Worm (Caenorhabditis elegans) whole organism, early embryonic: ENCODE results near the gene str-60.
"Not testable (repeated sequence)": the region's sequence is repeated elsewhere in the genome, so short reads cannot be mapped to it uniquely, and the experiment has no call there.

ENCODE experiments used
- B0310.2 ChIP-seq: sonication (generic microtip); optimal IDR thresholded peaks from 2 replicates; lab custom pipeline; 2016; ENCODE audit warnings: mild to moderate bottlenecking, missing genetic modification characterization, missing compliant biosample characterization
- F13C5.2 ChIP-seq: sonication (generic microtip); optimal IDR thresholded peaks from 2 replicates; lab custom pipeline; 2017; ENCODE audit warnings: mild to moderate bottlenecking, missing genetic modification characterization, inconsistent platforms, missing compliant biosample characterization
- aly-1 ChIP-seq: sonication (generic microtip); optimal IDR thresholded peaks from 2 replicates; lab custom pipeline; 2016; ENCODE audit warnings: missing genetic modification characterization, missing compliant biosample characterization
- ama-1 ChIP-seq: fragments of 150-350 bp; optimal IDR thresholded peaks from 2 replicates; lab custom pipeline; 2014
- ceh-13 ChIP-seq: fragments of 200-800 bp; sonication (Bioruptor generic); optimal IDR thresholded peaks from 2 replicates; lab custom pipeline; 2018; ENCODE audit warnings: mild to moderate bottlenecking, missing genetic modification characterization, missing compliant biosample characterization
- ceh-36 ChIP-seq: sonication (generic microtip); optimal IDR thresholded peaks from 2 replicates; lab custom pipeline; 2016; ENCODE audit warnings: missing genetic modification characterization, inconsistent platforms, missing compliant biosample characterization
- ets-7 ChIP-seq: sonication (generic microtip); optimal IDR thresholded peaks from 2 replicates; lab custom pipeline; 2016; ENCODE audit warnings: missing genotype, missing genetic modification characterization, missing compliant biosample characterization
- flt-1 ChIP-seq: fragments of 200-800 bp; sonication (Bioruptor generic); IDR thresholded peaks from 2 replicates; pipeline ENCODE4 v1.3.6; 2022; ENCODE audit warnings: missing genetic modification characterization, missing compliant biosample characterization
- hmbx-1 ChIP-seq: sonication (generic microtip); optimal IDR thresholded peaks from 2 replicates; lab custom pipeline; 2016; ENCODE audit warnings: mild to moderate bottlenecking, missing genetic modification characterization, missing compliant biosample characterization
- hmg-4 ChIP-seq: fragments of 200-800 bp; sonication (Bioruptor generic); optimal IDR thresholded peaks from 2 replicates; lab custom pipeline; 2018; ENCODE audit warnings: mild to moderate bottlenecking, missing genetic modification characterization, missing compliant biosample characterization
- hnd-1 ChIP-seq: sonication (generic microtip); optimal IDR thresholded peaks from 2 replicates; lab custom pipeline; 2016; ENCODE audit warnings: missing genetic modification characterization, missing compliant biosample characterization
- pes-1 ChIP-seq: fragments of 200-800 bp; sonication (Bioruptor generic); IDR thresholded peaks from 2 replicates; pipeline ENCODE4 v1.3.6; 2022; ENCODE audit warnings: missing genetic modification reagents, missing genetic modification characterization, missing compliant biosample characterization
- scrt-1 ChIP-seq: fragments of 200-800 bp; sonication (Bioruptor generic); IDR thresholded peaks from 2 replicates; pipeline ENCODE4 v1.3.6; 2022; ENCODE audit warnings: missing genetic modification characterization, missing compliant biosample characterization
- sea-1 ChIP-seq: fragments of 200-800 bp; sonication (Bioruptor generic); conservative IDR thresholded peaks from 2 replicates; pipeline ENCODE4 v1.3.6; 2022; ENCODE audit warnings: missing genetic modification characterization, missing compliant biosample characterization
- tbx-11 ChIP-seq: fragments of 200-800 bp; sonication (Bioruptor generic); IDR thresholded peaks from 2 replicates; pipeline ENCODE4 v1.3.6; 2022; ENCODE audit warnings: missing genetic modification characterization, missing compliant biosample characterization
- tbx-37 ChIP-seq: fragments of 200-800 bp; sonication (Bioruptor generic); conservative IDR thresholded peaks from 2 replicates; pipeline ENCODE4 v1.3.6; 2022; ENCODE audit warnings: missing genetic modification reagents, missing genetic modification characterization, missing compliant biosample characterization
- tra-4 ChIP-seq: sonication (generic microtip); optimal IDR thresholded peaks from 2 replicates; lab custom pipeline; 2017; ENCODE audit warnings: missing genetic modification characterization, missing compliant biosample characterization

str-60 gene

DNA sequence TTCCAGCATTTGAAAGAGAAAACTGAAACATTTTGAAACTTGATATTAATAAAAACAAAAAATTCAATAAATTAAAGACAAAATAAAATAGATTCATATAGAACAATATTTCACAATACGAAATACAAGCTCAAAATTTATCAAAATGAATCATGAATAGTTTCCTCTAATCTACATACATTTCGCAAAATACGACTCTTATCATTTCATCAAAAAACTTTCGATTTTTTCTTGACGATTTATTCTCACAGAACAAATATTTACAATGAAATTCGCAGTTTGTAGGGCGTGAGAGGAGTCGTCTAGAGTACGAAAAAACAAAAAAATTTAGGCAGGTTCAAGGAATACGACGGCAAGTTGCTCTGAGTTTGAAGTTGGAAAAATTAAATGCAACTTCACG, 7.7 kb upstream of the str-60 start:
- TF ChIP-seq ama-1 (lab: Kevin White, UChicago) = no peak
- no peak for TF ChIP-seq hmbx-1 (tag; lab: Kevin White, UChicago)
- TF ChIP-seq F13C5.2 (tag; lab: Kevin White, UChicago) = no peak
- TF ChIP-seq aly-1 (tag; lab: Kevin White, UChicago) = no peak
- no peak for TF ChIP-seq hmg-4 (GFP tag; lab: Kevin White, UChicago)
- no peak for TF ChIP-seq B0310.2 (tag; lab: Kevin White, UChicago)
- TF ChIP-seq tra-4 = no peak
- TF ChIP-seq tbx-11 (GFP tag; lab: Robert Waterston, UW) = no peak
- no peak for TF ChIP-seq ets-7

DNA sequence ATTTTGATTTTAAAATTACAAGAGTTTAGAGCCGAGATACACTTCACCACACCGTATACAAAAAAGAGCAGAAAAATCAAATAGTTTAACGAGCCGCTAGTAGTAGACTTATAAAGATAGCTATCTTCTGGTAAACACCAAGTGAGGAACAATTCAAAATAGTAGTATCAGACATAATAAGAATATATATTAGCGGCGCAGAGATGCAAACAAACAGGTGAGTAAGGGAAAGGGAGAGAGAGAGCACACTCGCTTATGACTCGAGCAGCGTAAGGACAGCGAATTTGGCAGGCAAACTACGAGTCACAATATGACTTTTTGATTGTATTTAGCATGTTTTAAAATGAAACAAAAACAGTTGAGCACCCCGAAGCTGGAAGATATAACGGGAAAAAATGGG, 6.5 kb upstream of the str-60 start:
- TF ChIP-seq scrt-1 (GFP tag; lab: Robert Waterston, UW) (no peak), pes-1 (GFP tag; lab: Robert Waterston, UW) (no peak), aly-1 (tag; lab: Kevin White, UChicago) (no peak), B0310.2 (tag; lab: Kevin White, UChicago) (no peak), hmg-4 (GFP tag; lab: Kevin White, UChicago) (no peak), ama-1 (lab: Kevin White, UChicago) (no peak)

DNA sequence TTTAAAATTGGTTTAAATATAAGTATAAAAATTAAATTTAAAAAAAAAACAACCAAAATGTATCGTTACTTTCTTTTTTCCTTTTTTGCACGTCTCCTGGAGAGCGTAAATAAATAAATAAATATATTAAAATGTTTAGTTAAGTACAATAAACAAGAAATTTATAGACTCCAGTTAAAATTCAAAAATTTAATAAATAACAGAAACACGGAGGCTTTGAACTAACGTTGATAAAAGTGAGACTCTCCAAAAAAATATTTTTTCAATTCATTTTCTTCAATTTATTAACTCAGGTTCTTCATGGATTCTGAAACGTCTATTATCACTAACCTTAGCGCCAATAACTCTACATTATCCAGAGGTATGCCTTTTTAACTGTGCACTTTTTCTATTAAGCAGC, 6.0 kb upstream of the str-60 start, which contains the start of gene T06C12.12:
TSS of gene T06C12.12 (plus strand) at position 301 of the 400 bp plus-strand sequence.
- TF ChIP-seq tra-4 (no peak), ceh-13 (GFP tag; lab: Kevin White, UChicago) (no peak), scrt-1 (GFP tag; lab: Robert Waterston, UW) (no peak), tbx-11 (GFP tag; lab: Robert Waterston, UW) (no peak)

DNA sequence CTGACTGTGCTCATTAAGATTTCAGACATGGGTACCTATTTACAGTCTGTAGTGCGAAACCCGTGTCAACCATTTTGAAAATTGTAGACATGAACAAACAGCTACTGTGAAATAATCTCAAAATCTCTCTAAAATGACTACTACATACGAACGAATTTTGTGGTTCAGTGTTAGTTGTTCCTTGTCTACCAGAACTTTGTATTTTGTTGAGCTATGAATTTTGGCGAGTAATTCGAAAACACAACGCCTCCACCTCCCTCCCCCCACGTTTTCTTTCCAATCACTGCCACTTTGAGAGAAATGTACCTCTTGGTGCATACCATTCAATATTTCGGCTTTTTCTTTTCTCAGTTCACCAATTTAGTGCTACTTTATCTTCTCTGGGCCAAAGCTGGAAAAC, 5.1 kb upstream of the str-60 start, which contains the start of gene T06C12.11:
TSS of gene T06C12.11 (plus strand) at position 301 of the 400 bp plus-strand sequence.
- TF ChIP-seq flt-1 (GFP tag; lab: Robert Waterston, UW) = no peak
- no peak for TF ChIP-seq pes-1 (GFP tag; lab: Robert Waterston, UW)
- no peak for TF ChIP-seq tbx-37 (GFP tag; lab: Robert Waterston, UW)
- TF ChIP-seq ceh-13 (GFP tag; lab: Kevin White, UChicago) = no peak
- no peak for TF ChIP-seq ets-7
- TF ChIP-seq hmg-4 (GFP tag; lab: Kevin White, UChicago) = no peak
- no peak for TF ChIP-seq B0310.2 (tag; lab: Kevin White, UChicago)
- no peak for TF ChIP-seq ceh-36
- no peak for TF ChIP-seq ama-1 (lab: Kevin White, UChicago)

DNA sequence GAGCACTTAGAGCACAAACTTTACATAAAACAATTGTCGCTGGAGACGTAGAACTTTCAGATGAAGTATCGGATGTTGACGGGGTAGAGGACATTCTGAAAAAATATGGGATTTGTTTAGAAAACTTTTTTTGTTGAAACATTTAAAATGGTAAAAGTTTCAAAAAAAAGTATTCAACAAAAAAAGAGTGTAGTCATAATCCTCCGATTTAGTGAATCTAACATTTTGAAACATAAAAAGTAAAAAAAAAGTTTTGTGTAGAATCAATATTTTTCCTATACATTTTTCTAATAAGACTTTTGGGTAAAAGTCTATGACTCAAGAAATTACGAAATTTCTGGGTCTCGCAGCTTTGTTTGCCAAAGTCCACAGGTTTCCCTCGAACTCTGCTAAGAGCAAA, 1.1 kb upstream of the str-60 start, which contains the start of gene nhr-213:
TSS of gene nhr-213 (minus strand) at position 101 of the 400 bp plus-strand sequence.
- TF ChIP-seq sea-1 = no peak

ce11 chrV:15899696-15900095, 1.9 kb downstream of the str-60 start, which contains the start of gene T06C12.14:
TSS of gene T06C12.14 (plus strand) at chrV:15899996.
- TF ChIP-seq ceh-13 (GFP tag; lab: Kevin White, UChicago) (no peak), hnd-1 (tag; lab: Kevin White, UChicago) (no peak), tra-4 (no peak), ama-1 (lab: Kevin White, UChicago) (no peak), flt-1 (GFP tag; lab: Robert Waterston, UW) (no peak), pes-1 (GFP tag; lab: Robert Waterston, UW) (no peak), scrt-1 (GFP tag; lab: Robert Waterston, UW) (no peak)

DNA sequence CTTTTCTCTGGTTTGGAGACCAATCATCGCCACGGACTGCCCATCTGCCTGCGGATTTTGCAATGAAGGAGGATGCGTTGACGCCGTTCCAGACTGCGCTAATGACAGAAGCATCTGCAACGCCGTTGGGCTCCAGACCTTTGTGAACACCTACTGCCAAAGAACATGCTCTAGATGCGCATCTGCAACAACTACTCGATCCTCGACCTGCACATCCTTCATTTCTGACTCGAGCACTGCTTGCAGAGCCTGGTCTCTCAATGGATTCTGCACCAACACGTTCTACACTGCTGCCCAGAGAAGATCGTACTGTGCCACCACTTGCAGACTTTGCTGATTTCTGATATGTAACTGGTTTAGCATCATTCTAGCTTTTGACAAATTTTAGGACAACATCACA, 2.8 kb downstream of the str-60 start:
- TF ChIP-seq ama-1 (lab: Kevin White, UChicago) (no peak), tbx-11 (GFP tag; lab: Robert Waterston, UW) (no peak), hnd-1 (tag; lab: Kevin White, UChicago) (no peak), aly-1 (tag; lab: Kevin White, UChicago) (no peak), sea-1 (no peak), scrt-1 (GFP tag; lab: Robert Waterston, UW) (no peak), ets-7 (no peak), pes-1 (GFP tag; lab: Robert Waterston, UW) (no peak), hmbx-1 (tag; lab: Kevin White, UChicago) (no peak), ceh-36 (no peak), ceh-13 (GFP tag; lab: Kevin White, UChicago) (no peak), B0310.2 (tag; lab: Kevin White, UChicago) (no peak), tbx-37 (GFP tag; lab: Robert Waterston, UW) (no peak), tra-4 (no peak), flt-1 (GFP tag; lab: Robert Waterston, UW) (no peak), hmg-4 (GFP tag; lab: Kevin White, UChicago) (no peak), F13C5.2 (tag; lab: Kevin White, UChicago) (no peak)

DNA sequence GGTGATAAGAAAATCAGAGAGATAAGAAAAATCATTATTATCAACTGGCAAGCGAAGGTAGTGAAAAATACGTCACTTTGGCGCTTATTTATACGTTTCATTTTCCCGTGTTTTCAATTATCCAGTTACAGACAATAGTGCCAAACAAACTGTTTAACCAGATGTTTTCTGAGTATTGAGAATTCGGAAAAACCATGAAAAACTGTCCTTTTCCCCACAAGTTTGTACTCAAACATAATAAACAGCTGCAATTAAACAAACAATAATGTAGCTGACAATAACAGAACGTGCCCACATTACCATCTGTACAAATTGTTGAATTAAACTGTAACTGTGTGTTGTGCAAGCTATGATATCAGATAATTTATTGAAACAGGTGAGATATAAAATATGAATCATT, 7.7 kb downstream of the str-60 start, which contains the start of the genes F35E8.1 and F35E8.2:
TSS of gene F35E8.1 (minus strand) at position 101 of the 400 bp plus-strand sequence.
TSS of gene F35E8.2 (plus strand) at position 132 of the 400 bp plus-strand sequence.
- TF ChIP-seq B0310.2 (tag; lab: Kevin White, UChicago); hmbx-1 (tag; lab: Kevin White, UChicago); flt-1 (GFP tag; lab: Robert Waterston, UW): not testable (repeated sequence)

ce11 chrV:15911848-15912247, 14.1 kb downstream of the str-60 start, which contains the start of gene F35E8.6:
TSS of gene F35E8.6 (plus strand) at chrV:15912148.
- TF ChIP-seq tra-4 (no peak), sea-1 (no peak)
